Fruit fly (Drosophila melanogaster): Measurements from ENCODE around the gene Ac76E.

Gene Ac76E

dm6 chr3L:19909234-19910053 is 29.6 kb upstream of the Ac76E start (continued):
- TF ChIP-seq CG4318 (GFP tag; optimal IDR thresholded peaks at IDR 0.05) (no peak), CG8119 (GFP tag; IDR thresholded peaks at IDR 0.05) (no peak), Met (GFP tag; optimal IDR thresholded peaks at IDR 0.05) (no peak), CG16779 (tag; optimal IDR thresholded peaks at IDR 0.05) (no peak), achi (GFP tag; optimal IDR thresholded peaks at IDR 0.05) (no peak), CG34406 (GFP tag; optimal IDR thresholded peaks at IDR 0.05) (peak; percentile 8), topi (GFP tag; optimal IDR thresholded peaks at IDR 0.05) (no peak), CG6854 (GFP tag; optimal IDR thresholded peaks at IDR 0.05) (no peak), Sox14 (GFP tag; optimal IDR thresholded peaks at IDR 0.05) (peak; percentile 74), OdsH (GFP tag; optimal IDR thresholded peaks at IDR 0.05) (no peak), spab (GFP tag; optimal IDR thresholded peaks at IDR 0.05) (no peak), CG8319 (GFP tag; optimal IDR thresholded peaks at IDR 0.05) (no peak), CG11762 (GFP tag; optimal IDR thresholded peaks at IDR 0.05; ENCODE audit: insufficient read depth) (no peak), svp (GFP tag) (no peak), CG6808 (GFP tag; optimal IDR thresholded peaks at IDR 0.05) (no peak)

- TF ChIP-seq CG6854 (GFP tag; optimal IDR thresholded peaks at IDR 0.05) = no peak
- no peak for TF ChIP-seq achi (GFP tag; optimal IDR thresholded peaks at IDR 0.05)
- TF ChIP-seq CG16779 (tag; optimal IDR thresholded peaks at IDR 0.05) = no peak
- TF ChIP-seq lz (GFP tag; optimal IDR thresholded peaks at IDR 0.05) = no peak
- TF ChIP-seq acj6 (GFP tag; optimal IDR thresholded peaks at IDR 0.05) = no peak
- no peak for TF ChIP-seq fd85E (GFP tag; optimal IDR thresholded peaks at IDR 0.05)
- no peak for TF ChIP-seq Gug (GFP tag; IDR thresholded peaks at IDR 0.05)
- TF ChIP-seq Eip93F (GFP tag; optimal IDR thresholded peaks at IDR 0.05) = no peak
- TF ChIP-seq CG6163 (GFP tag; IDR thresholded peaks at IDR 0.05) = peak; percentile 48; the same call in 2 of the 3 replicates
- no peak for TF ChIP-seq ss (GFP tag; optimal IDR thresholded peaks at IDR 0.05)
- no peak; the same call in 1 of the 2 replicates for TF ChIP-seq CG11294 (GFP tag; IDR thresholded peaks at IDR 0.05)
- no peak for TF ChIP-seq CG10669 (GFP tag; optimal IDR thresholded peaks at IDR 0.05)
- TF ChIP-seq CG3032 (tag; optimal IDR thresholded peaks at IDR 0.05) = no peak
- no peak for TF ChIP-seq fd59A (GFP tag; optimal IDR thresholded peaks at IDR 0.05)
- TF ChIP-seq spab (GFP tag; optimal IDR thresholded peaks at IDR 0.05) = no peak
- TF ChIP-seq CG10631 (GFP tag; optimal IDR thresholded peaks at IDR 0.05) = no peak
- no peak for TF ChIP-seq pdm3 (GFP tag; optimal IDR thresholded peaks at IDR 0.05)
- peak; percentile 31 for TF ChIP-seq Sox14 (GFP tag; optimal IDR thresholded peaks at IDR 0.05)
- TF ChIP-seq Ets96B (tag; optimal IDR thresholded peaks at IDR 0.05) = no peak
- no peak for TF ChIP-seq CG9139 (GFP tag; optimal IDR thresholded peaks at IDR 0.05)
- no peak for TF ChIP-seq Sox15 (GFP tag; optimal IDR thresholded peaks at IDR 0.05)
- TF ChIP-seq CG3919 (GFP tag; optimal IDR thresholded peaks at IDR 0.05) = no peak
- no peak for TF ChIP-seq Hr38 (GFP tag; optimal IDR thresholded peaks at IDR 0.05)
- TF ChIP-seq dsx (GFP tag; optimal IDR thresholded peaks at IDR 0.05; ENCODE audit: poor library complexity, severe bottlenecking) = no peak
- TF ChIP-seq salr (GFP tag; optimal IDR thresholded peaks at IDR 0.05) = no peak
- no peak for TF ChIP-seq svp (GFP tag)
- TF ChIP-seq cyc (GFP tag; optimal IDR thresholded peaks at IDR 0.05) = no peak
- TF ChIP-seq CG8119 (GFP tag; IDR thresholded peaks at IDR 0.05) = no peak
- no peak for TF ChIP-seq CG6808 (GFP tag; optimal IDR thresholded peaks at IDR 0.05)
- TF ChIP-seq Lpt (GFP tag; optimal IDR thresholded peaks at IDR 0.05) = no peak
- TF ChIP-seq fkh (GFP tag; optimal IDR thresholded peaks at IDR 0.05) = peak; percentile 71
- no peak for TF ChIP-seq Sox102F (GFP tag; optimal IDR thresholded peaks at IDR 0.05)
- TF ChIP-seq topi (GFP tag; optimal IDR thresholded peaks at IDR 0.05) = no peak
- no peak for TF ChIP-seq Hr39 (GFP tag; optimal IDR thresholded peaks at IDR 0.05)
- no peak for TF ChIP-seq Met (GFP tag; optimal IDR thresholded peaks at IDR 0.05)
- peak; percentile 54 for TF ChIP-seq Eip78C (GFP tag)
Observed at dm6 chr3L:19910054-19910414, 29.1 kb upstream of the Ac76E start, which contains the start of the genes Mi-2 and Prp3. Gene Mi-2, minus strand, starts transcription at chr3L:19910215. Gene Prp3, plus strand, starts transcription at chr3L:19910300.

All from whole organism, prepupa.